Fruit fly (Drosophila melanogaster) Kc167 (cell line): ENCODE data around the gene Pdp1.

Source experiments
- Sin3A ChIP-seq: fragments of >200 bp; optimal IDR thresholded peaks from 2 replicates; lab custom pipeline; 2018; ENCODE audit warnings: missing external identifiers
- h ChIP-seq: fragments of >200 bp; optimal IDR thresholded peaks from 3 replicates; lab custom pipeline; 2018; ENCODE audit warnings: missing external identifiers
- psq ChIP-seq: fragments of >200 bp; optimal IDR thresholded peaks from 2 replicates; lab custom pipeline; 2017; ENCODE audit warnings: missing external identifiers
- ttk ChIP-seq: sonication (Bioruptor generic); optimal IDR thresholded peaks from 2 replicates; lab custom pipeline; 2017; ENCODE audit warnings: missing external identifiers

DNA sequence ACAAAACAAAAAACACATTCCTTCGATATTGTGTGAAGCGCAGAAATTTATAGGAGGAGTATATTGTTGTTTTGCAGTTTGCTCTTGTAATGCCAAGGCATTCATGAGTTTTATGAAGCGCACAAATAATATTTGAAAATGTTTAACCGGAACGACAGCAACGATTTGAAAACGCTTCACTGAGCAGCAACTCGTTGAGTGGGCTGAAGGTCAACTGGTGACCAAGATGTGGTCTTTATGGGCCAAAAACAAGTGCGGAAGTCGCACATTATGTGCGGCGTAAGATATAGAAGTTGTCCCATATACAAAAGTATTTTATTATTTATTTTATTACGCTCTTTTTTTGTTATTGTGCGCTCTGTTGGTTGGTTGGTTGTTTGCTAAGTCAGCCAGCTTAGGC, 80.9 kb downstream of the Pdp1 start:
- TF ChIP-seq psq (lab: Kevin White, UChicago) (no peak), ttk (lab: Kevin White, UChicago) (no peak), h (lab: Kevin White, UChicago) (no peak), Sin3A (lab: Kevin White, UChicago) (no peak)
